Fruit fly (Drosophila melanogaster) whole organism, embryonic: ENCODE results near the gene Lcp65Ae.

Experiments used
- Asciz ChIP-seq: fragments of 200-800 bp; sonication (Bioruptor generic); optimal IDR thresholded peaks from 2 replicates; lab custom pipeline; 2017; ENCODE audit warnings: missing biosample characterization, mild to moderate bottlenecking, missing genetic modification characterization, missing genetic modification reagents
- Bdp1 ChIP-seq: fragments of 200-800 bp; sonication (Bioruptor generic); optimal IDR thresholded peaks from 3 replicates; lab custom pipeline; 2016; ENCODE audit warnings: missing biosample characterization, missing genetic modification characterization
- Bgb ChIP-seq: fragments of 200-800 bp; sonication (Bioruptor generic); IDR thresholded peaks from 2 replicates; pipeline ENCODE4 v1.3.6; 2022; ENCODE audit warnings: missing biosample characterization, missing genetic modification characterization; ENCODE audit not compliant: partially characterized antibody
- Bteb2 ChIP-seq: fragments of 200-800 bp; sonication (Bioruptor generic); optimal IDR thresholded peaks from 2 replicates; lab custom pipeline; 2016; ENCODE audit warnings: missing biosample characterization, missing genetic modification characterization
- CG14710 ChIP-seq: fragments of 200-800 bp; sonication (Bioruptor generic); optimal IDR thresholded peaks from 3 replicates; lab custom pipeline; 2019; ENCODE audit warnings: missing biosample characterization, mild to moderate bottlenecking, missing genetic modification characterization, moderate library complexity
- CG17359 ChIP-seq: fragments of 200-800 bp; sonication (Bioruptor generic); optimal IDR thresholded peaks from 3 replicates; lab custom pipeline; 2018; ENCODE audit warnings: missing biosample characterization, mild to moderate bottlenecking, missing genetic modification characterization, moderate library complexity
- CG18619 ChIP-seq: fragments of 200-800 bp; sonication (Bioruptor generic); optimal IDR thresholded peaks from 3 replicates; lab custom pipeline; 2017; ENCODE audit warnings: missing biosample characterization, mild to moderate bottlenecking, missing genetic modification characterization
- CG3065 ChIP-seq: fragments of 200-800 bp; sonication (Bioruptor generic); optimal IDR thresholded peaks from 2 replicates; lab custom pipeline; 2016; ENCODE audit warnings: missing biosample characterization, missing genetic modification characterization
- CG31441 ChIP-seq: fragments of 200-800 bp; sonication (Bioruptor generic); IDR thresholded peaks from 2 replicates; pipeline ENCODE4 v1.3.6; 2022; ENCODE audit warnings: missing biosample characterization, missing genetic modification characterization
- CG3163 ChIP-seq: fragments of 200-800 bp; sonication (Bioruptor generic); optimal IDR thresholded peaks from 3 replicates; lab custom pipeline; 2016; ENCODE audit warnings: missing biosample characterization, missing genetic modification characterization
- CG32772 ChIP-seq: fragments of 200-800 bp; sonication (Bioruptor generic); IDR thresholded peaks from 2 replicates; pipeline ENCODE4 v1.3.6; 2022; ENCODE audit warnings: missing biosample characterization, missing genetic modification characterization
- CG3847 ChIP-seq: fragments of 200-800 bp; sonication (Bioruptor generic); IDR thresholded peaks from 2 replicates; pipeline ENCODE4 v1.3.6; 2022; ENCODE audit warnings: missing biosample characterization, missing genetic modification characterization
- CG4360 ChIP-seq: fragments of 200-800 bp; sonication (Bioruptor generic); IDR thresholded peaks from 2 replicates; pipeline ENCODE4 v1.3.6; 2022; ENCODE audit warnings: missing biosample characterization, missing genetic modification characterization
- CG4854 ChIP-seq: fragments of 200-800 bp; sonication (Bioruptor generic); optimal IDR thresholded peaks from 2 replicates; lab custom pipeline; 2016; ENCODE audit warnings: missing biosample characterization, missing genetic modification characterization, inconsistent platforms
- CG6272 ChIP-seq: fragments of 200-800 bp; sonication (Bioruptor generic); IDR thresholded peaks from 2 replicates; pipeline ENCODE4 v1.3.6; 2022; ENCODE audit warnings: missing biosample characterization, missing genetic modification characterization
- CG6854 ChIP-seq: fragments of 200-800 bp; sonication (Bioruptor generic); optimal IDR thresholded peaks from 3 replicates; lab custom pipeline; 2017; ENCODE audit warnings: missing biosample characterization, mild to moderate bottlenecking, missing genetic modification characterization
- CG7839 ChIP-seq: fragments of 200-800 bp; sonication (Bioruptor generic); optimal IDR thresholded peaks from 3 replicates; lab custom pipeline; 2018; ENCODE audit warnings: missing biosample characterization, mild to moderate bottlenecking, missing genetic modification characterization, moderate library complexity
- Fer3 ChIP-seq: fragments of 200-800 bp; sonication (Bioruptor generic); optimal IDR thresholded peaks from 2 replicates; lab custom pipeline; 2018; ENCODE audit warnings: missing biosample characterization, mild to moderate bottlenecking, missing genetic modification characterization, moderate library complexity
- GATAe ChIP-seq: fragments of 200-800 bp; sonication (Bioruptor generic); conservative IDR thresholded peaks from 2 replicates; pipeline ENCODE4 v1.3.6; 2022; ENCODE audit warnings: missing biosample characterization, missing genetic modification characterization
- Hey ChIP-seq: fragments of 200-800 bp; sonication (Bioruptor generic); optimal IDR thresholded peaks from 3 replicates; lab custom pipeline; 2018; ENCODE audit warnings: missing biosample characterization, mild to moderate bottlenecking, missing genetic modification characterization
- Hmr ChIP-seq: fragments of 200-800 bp; sonication (Bioruptor generic); optimal IDR thresholded peaks from 3 replicates; lab custom pipeline; 2017; ENCODE audit warnings: mild to moderate bottlenecking, missing biosample characterization, missing genetic modification reagents, missing genetic modification characterization
- Hr78 ChIP-seq, 2 experiments: fragments of 200-800 bp in 1 of 2; fragments of >200 bp in 1 of 2; sonication (Bioruptor generic) in 1 of 2; optimal IDR thresholded peaks; 2 replicates each; lab custom pipeline; 2017 to 2019; ENCODE audit warnings: missing biosample characterization in 2 of 2, missing genetic modification characterization in 2 of 2, mild to moderate bottlenecking in 1 of 2, moderate library complexity in 1 of 2
- Med ChIP-seq: fragments of 200-800 bp; sonication (Bioruptor generic); peaks from one replicate; lab custom pipeline; 2016; ENCODE audit warnings: missing biosample characterization, missing genetic modification characterization, mild to moderate bottlenecking, inconsistent platforms, moderate library complexity
- Nf-YB ChIP-seq: fragments of 200-800 bp; sonication (Bioruptor generic); optimal IDR thresholded peaks from 3 replicates; lab custom pipeline; 2019; ENCODE audit warnings: missing biosample characterization, mild to moderate bottlenecking, missing genetic modification characterization, moderate library complexity
- Nf-YC ChIP-seq: fragments of 200-800 bp; optimal IDR thresholded peaks from 3 replicates; lab custom pipeline; 2019; ENCODE audit warnings: missing biosample characterization, mild to moderate bottlenecking, missing genetic modification characterization, moderate library complexity
- Vsx1 ChIP-seq: fragments of 200-800 bp; sonication (Bioruptor generic); optimal IDR thresholded peaks from 2 replicates; lab custom pipeline; 2017; ENCODE audit warnings: missing biosample characterization, mild to moderate bottlenecking, missing genetic modification characterization, missing genetic modification reagents
- cad ChIP-seq: fragments of >200 bp; optimal IDR thresholded peaks from 2 replicates; lab custom pipeline; 2017; ENCODE audit warnings: missing biosample characterization, missing genetic modification characterization
- cas ChIP-seq: fragments of 200-800 bp; sonication (Bioruptor generic); IDR thresholded peaks from 2 replicates; pipeline ENCODE4 v1.3.6; 2022; ENCODE audit warnings: missing biosample characterization, missing genetic modification characterization
- chif ChIP-seq, 2 experiments: fragments of 200-800 bp; sonication (Bioruptor generic); optimal IDR thresholded peaks; 3 replicates each; lab custom pipeline; 2016; ENCODE audit warnings: missing biosample characterization in 2 of 2, missing genetic modification characterization in 2 of 2
- crol ChIP-seq: fragments of 200-800 bp; sonication (Bioruptor generic); IDR thresholded peaks from 2 replicates; pipeline ENCODE4 v1.3.6; 2022; ENCODE audit warnings: missing biosample characterization, missing genetic modification characterization
- cwo ChIP-seq: fragments of 200-800 bp; sonication (Bioruptor generic); optimal IDR thresholded peaks from 3 replicates; lab custom pipeline; 2017; ENCODE audit warnings: missing biosample characterization, missing genetic modification characterization, mild to moderate bottlenecking, moderate library complexity, missing genetic modification reagents
- dm ChIP-seq: fragments of 200-800 bp; sonication (Bioruptor generic); optimal IDR thresholded peaks from 3 replicates; lab custom pipeline; 2016; ENCODE audit warnings: missing biosample characterization, missing genetic modification characterization
- dmrt11E ChIP-seq: fragments of 200-800 bp; sonication (Bioruptor generic); optimal IDR thresholded peaks from 3 replicates; lab custom pipeline; 2018; ENCODE audit warnings: missing biosample characterization, mild to moderate bottlenecking, missing genetic modification characterization, moderate library complexity
- fd96Cb ChIP-seq: fragments of 200-800 bp; sonication (Bioruptor generic); optimal IDR thresholded peaks from 2 replicates; lab custom pipeline; 2018; ENCODE audit warnings: missing biosample characterization, mild to moderate bottlenecking, missing genetic modification characterization, moderate library complexity
- gem ChIP-seq: fragments of 200-800 bp; sonication (Bioruptor generic); optimal IDR thresholded peaks from 2 replicates; lab custom pipeline; 2019; ENCODE audit warnings: missing biosample characterization, mild to moderate bottlenecking, missing genetic modification characterization, moderate library complexity
- gsb-n ChIP-seq: fragments of 200-800 bp; sonication (Bioruptor generic); optimal IDR thresholded peaks from 3 replicates; lab custom pipeline; 2018; ENCODE audit warnings: missing biosample characterization, mild to moderate bottlenecking, missing genetic modification characterization
- her ChIP-seq: fragments of 200-800 bp; sonication (Bioruptor generic); optimal IDR thresholded peaks from 2 replicates; lab custom pipeline; 2016; ENCODE audit warnings: missing biosample characterization, missing genetic modification characterization
- insv ChIP-seq, 2 experiments: fragments of 200-800 bp; sonication (Bioruptor generic); optimal IDR thresholded peaks; 3 replicates each; lab custom pipeline; 2016 to 2018; ENCODE audit warnings: missing biosample characterization in 2 of 2, missing genetic modification characterization in 2 of 2
- kni ChIP-seq: fragments of 200-800 bp; sonication (Bioruptor generic); optimal IDR thresholded peaks from 3 replicates; lab custom pipeline; 2017; ENCODE audit warnings: mild to moderate bottlenecking, missing biosample characterization, missing genetic modification reagents, missing genetic modification characterization
- maf-S ChIP-seq: fragments of 200-800 bp; sonication (Bioruptor generic); optimal IDR thresholded peaks from 2 replicates; lab custom pipeline; 2016; ENCODE audit warnings: missing biosample characterization, missing genetic modification characterization
- nerfin-1 ChIP-seq: fragments of 200-800 bp; sonication (Bioruptor generic); optimal IDR thresholded peaks from 3 replicates; lab custom pipeline; 2019; ENCODE audit warnings: missing biosample characterization, mild to moderate bottlenecking, missing genetic modification characterization, moderate library complexity
- oc ChIP-seq: fragments of 200-800 bp; sonication (Bioruptor generic); optimal IDR thresholded peaks from 2 replicates; lab custom pipeline; 2018; ENCODE audit warnings: missing biosample characterization, mild to moderate bottlenecking, missing genetic modification characterization, moderate library complexity
- otp ChIP-seq: fragments of 200-800 bp; sonication (Bioruptor generic); IDR thresholded peaks from 3 replicates; pipeline ENCODE4, ENCODE4 v1.3.6; 2022; ENCODE audit warnings: missing biosample characterization, missing genetic modification characterization
- pros ChIP-seq: fragments of 200-800 bp; sonication (Bioruptor generic); optimal IDR thresholded peaks from 3 replicates; lab custom pipeline; 2019; ENCODE audit warnings: missing biosample characterization, mild to moderate bottlenecking, missing genetic modification characterization, moderate library complexity
- pum ChIP-seq: fragments of 200-800 bp; sonication (Bioruptor generic); optimal IDR thresholded peaks from 2 replicates; lab custom pipeline; 2016; ENCODE audit warnings: missing biosample characterization, missing genetic modification characterization
- sima ChIP-seq: fragments of 200-800 bp; sonication (Bioruptor generic); optimal IDR thresholded peaks from 2 replicates; lab custom pipeline; 2016; ENCODE audit warnings: missing biosample characterization, missing genetic modification characterization
- tll ChIP-seq, 2 experiments: fragments of 200-800 bp in 1 of 2; fragments of >200 bp in 1 of 2; sonication (Bioruptor generic) in 1 of 2; optimal IDR thresholded peaks; 2 replicates each; lab custom pipeline; 2017 to 2019; ENCODE audit warnings: missing biosample characterization in 2 of 2, missing genetic modification characterization in 2 of 2, mild to moderate bottlenecking in 1 of 2, moderate library complexity in 1 of 2

The Lcp65Ae gene

DNA sequence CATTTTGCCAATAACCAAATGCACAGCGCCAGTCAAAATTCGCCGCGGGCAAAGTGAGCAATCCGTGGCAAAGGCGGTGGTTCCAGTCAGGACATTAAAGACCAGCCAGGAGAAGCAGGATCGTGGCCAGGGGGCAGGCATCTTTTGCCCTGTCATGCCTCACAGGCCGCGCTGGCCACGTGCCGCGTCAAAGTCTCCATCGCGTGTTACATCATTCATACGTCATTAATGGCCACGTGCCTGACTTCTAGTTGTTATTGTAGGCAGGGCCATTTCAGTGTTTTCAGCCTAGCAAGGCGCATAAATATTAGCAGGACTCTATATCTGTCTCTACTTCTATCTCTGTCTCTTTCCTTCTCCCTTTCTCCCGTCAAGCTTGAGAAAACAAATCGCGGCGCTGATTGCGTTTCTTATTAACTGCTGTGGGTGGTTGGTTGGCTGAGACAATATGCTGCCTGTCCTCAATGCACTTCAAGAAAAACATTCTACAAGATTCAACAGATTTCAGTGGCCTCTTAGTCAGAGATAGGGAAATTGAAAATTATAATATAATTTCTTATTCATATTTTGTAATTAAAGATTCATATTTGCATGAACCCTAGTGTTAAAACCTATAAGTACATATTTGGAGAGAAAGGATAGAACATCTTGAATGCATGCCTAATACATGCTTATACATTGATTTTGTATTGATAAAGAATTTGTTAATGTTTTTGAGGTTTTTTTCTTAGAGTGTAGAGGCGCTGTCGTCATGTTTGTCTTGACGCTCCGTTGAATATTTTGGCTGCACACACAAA lies 29.5 kb downstream of the Lcp65Ae start (continued):
- no peak for TF ChIP-seq CG18619 (GFP tag; lab: Kevin White, UChicago)
- TF ChIP-seq fd96Cb (tag; lab: Kevin White, UChicago) = peak; percentile 19
- no peak for TF ChIP-seq CG4854
- peak; percentile 40 for TF ChIP-seq dmrt11E (tag; lab: Kevin White, UChicago)
- peak; percentile 37 for TF ChIP-seq Med (GFP tag; lab: Kevin White, UChicago)
- peak; percentile 48 for TF ChIP-seq pros
- TF ChIP-seq sima (GFP tag; lab: Kevin White, UChicago) = no peak
- peak; percentile 50 for TF ChIP-seq CG14710 (tag; lab: Kevin White, UChicago)
- TF ChIP-seq CG31441 = peak; percentile 48; the same call in 1 of the 2 replicates
- peak; percentile 19 for TF ChIP-seq CG7839 (tag; lab: Kevin White, UChicago)
- TF ChIP-seq gem (tag; lab: Kevin White, UChicago) = peak; percentile 53

dm6 chr3L:6106717-6107116 lies 31.2 kb downstream of the Lcp65Ae start:
- TF ChIP-seq dm (GFP tag; lab: Kevin White, UChicago) (no peak), maf-S (no peak), CG17359 (tag; lab: Kevin White, UChicago) (no peak), Hmr (GFP tag; lab: Kevin White, UChicago) (no peak), pros (peak; percentile 49), CG32772 (GFP tag; lab: Robert Waterston, UW) (no peak), nerfin-1 (peak; percentile 13), Fer3 (tag; lab: Kevin White, UChicago) (no peak), gsb-n (tag; lab: Kevin White, UChicago) (peak; percentile 28), crol (GFP tag; lab: Robert Waterston, UW) (peak; percentile 63), CG6272 (GFP tag; lab: Robert Waterston, UW) (no peak), cwo (peak; percentile 33), CG3163 (no peak), Nf-YB (GFP tag; lab: Kevin White, UChicago) (peak; percentile 56), her (GFP tag; lab: Kevin White, UChicago) (no peak), GATAe (no peak), cad (GFP tag; lab: Kevin White, UChicago) (no peak), CG3065 (GFP tag; lab: Kevin White, UChicago) (no peak), kni (GFP tag; lab: Kevin White, UChicago) (peak; percentile 3), Bdp1 (GFP tag; lab: Kevin White, UChicago) (no peak), Hr78 (GFP tag; optimal IDR thresholded peaks at IDR 0.05; lab: Kevin White, UChicago) (peak in 1 of 2 experiments; percentile 72), Bteb2 (no peak), Asciz (GFP tag; lab: Kevin White, UChicago) (no peak), insv (GFP tag; optimal IDR thresholded peaks at IDR 0.05; lab: Kevin White, UChicago) (no peak), Bgb (GFP tag; lab: Robert Waterston, UW) (no peak), otp (GFP tag; lab: Robert Waterston, UW) (peak; percentile 34; the same call in 1 of the 3 replicates), Nf-YC (tag; lab: Kevin White, UChicago) (peak; percentile 23), Hey (tag; lab: Kevin White, UChicago) (peak; percentile 79), cas (no peak), pum (no peak), CG3847 (GFP tag; lab: Robert Waterston, UW) (no peak), chif (GFP tag; optimal IDR thresholded peaks at IDR 0.05; lab: Kevin White, UChicago) (no peak), tll (GFP tag; optimal IDR thresholded peaks at IDR 0.05; lab: Kevin White, UChicago) (peak in 1 of 2 experiments; percentile 56), oc (tag; lab: Kevin White, UChicago) (peak; percentile 70), Vsx1 (peak; percentile 20), CG6854 (GFP tag; lab: Kevin White, UChicago) (no peak), CG4360 (GFP tag; lab: Robert Waterston, UW) (no peak)
